Worm (Caenorhabditis elegans) whole organism, early embryonic: ENCODE measurements around the gene T01D1.8.
A peak's percentile ranks its signal among the peaks of the same experiment; 100 is the strongest.

ENCODE experiments used
- B0310.2 ChIP-seq: sonication (generic microtip); optimal IDR thresholded peaks from 2 replicates; lab custom pipeline; 2016; ENCODE audit warnings: mild to moderate bottlenecking, missing genetic modification characterization, missing compliant biosample characterization
- F13C5.2 ChIP-seq: sonication (generic microtip); optimal IDR thresholded peaks from 2 replicates; lab custom pipeline; 2017; ENCODE audit warnings: mild to moderate bottlenecking, missing genetic modification characterization, inconsistent platforms, missing compliant biosample characterization
- aly-1 ChIP-seq: sonication (generic microtip); optimal IDR thresholded peaks from 2 replicates; lab custom pipeline; 2016; ENCODE audit warnings: missing genetic modification characterization, missing compliant biosample characterization
- ama-1 ChIP-seq: fragments of 150-350 bp; optimal IDR thresholded peaks from 2 replicates; lab custom pipeline; 2014
- ceh-13 ChIP-seq: fragments of 200-800 bp; sonication (Bioruptor generic); optimal IDR thresholded peaks from 2 replicates; lab custom pipeline; 2018; ENCODE audit warnings: mild to moderate bottlenecking, missing genetic modification characterization, missing compliant biosample characterization
- ceh-36 ChIP-seq: sonication (generic microtip); optimal IDR thresholded peaks from 2 replicates; lab custom pipeline; 2016; ENCODE audit warnings: missing genetic modification characterization, inconsistent platforms, missing compliant biosample characterization
- ets-7 ChIP-seq: sonication (generic microtip); optimal IDR thresholded peaks from 2 replicates; lab custom pipeline; 2016; ENCODE audit warnings: missing genotype, missing genetic modification characterization, missing compliant biosample characterization
- hmbx-1 ChIP-seq: sonication (generic microtip); optimal IDR thresholded peaks from 2 replicates; lab custom pipeline; 2016; ENCODE audit warnings: mild to moderate bottlenecking, missing genetic modification characterization, missing compliant biosample characterization
- hmg-4 ChIP-seq: fragments of 200-800 bp; sonication (Bioruptor generic); optimal IDR thresholded peaks from 2 replicates; lab custom pipeline; 2018; ENCODE audit warnings: mild to moderate bottlenecking, missing genetic modification characterization, missing compliant biosample characterization
- hnd-1 ChIP-seq: sonication (generic microtip); optimal IDR thresholded peaks from 2 replicates; lab custom pipeline; 2016; ENCODE audit warnings: missing genetic modification characterization, missing compliant biosample characterization
- sea-1 ChIP-seq: fragments of 200-800 bp; sonication (Bioruptor generic); conservative IDR thresholded peaks from 2 replicates; pipeline ENCODE4 v1.3.6; 2022; ENCODE audit warnings: missing genetic modification characterization, missing compliant biosample characterization
- tbx-11 ChIP-seq: fragments of 200-800 bp; sonication (Bioruptor generic); IDR thresholded peaks from 2 replicates; pipeline ENCODE4 v1.3.6; 2022; ENCODE audit warnings: missing genetic modification characterization, missing compliant biosample characterization
- tra-4 ChIP-seq: sonication (generic microtip); optimal IDR thresholded peaks from 2 replicates; lab custom pipeline; 2017; ENCODE audit warnings: missing genetic modification characterization, missing compliant biosample characterization

DNA sequence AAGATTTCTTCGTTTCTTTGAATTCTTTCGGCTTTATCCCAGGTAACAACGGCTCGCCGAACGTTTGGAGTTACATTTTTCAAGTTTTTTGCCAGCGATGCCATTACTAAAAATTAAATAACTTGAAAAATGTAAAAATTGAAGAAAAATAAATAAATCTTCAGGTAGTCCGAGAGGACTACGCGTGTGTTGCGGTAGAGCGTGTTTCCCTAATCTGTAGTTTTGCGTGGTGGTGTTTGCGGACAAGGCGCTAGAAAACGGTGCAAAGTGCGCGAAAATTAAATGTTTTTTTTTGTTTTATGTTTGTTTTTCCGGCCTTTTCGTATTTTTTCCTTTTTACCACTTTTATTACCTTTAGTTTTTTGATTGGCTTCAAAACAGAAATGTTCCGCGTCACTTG is 30.6 kb upstream of the T01D1.8 start, which contains the start of gene mrpl-28:
- TF ChIP-seq ama-1 (lab: Kevin White, UChicago) (no peak), hmg-4 (GFP tag; lab: Kevin White, UChicago) (no peak), ceh-13 (GFP tag; lab: Kevin White, UChicago) (no peak), ceh-36 (no peak), sea-1 (GFP tag; lab: Robert Waterston, UW) (0 out of 2 replicates have a peak, but pooled peaks have one; percentile 42), B0310.2 (tag; lab: Kevin White, UChicago) (no peak), F13C5.2 (tag; lab: Kevin White, UChicago) (peak; percentile 66), tra-4 (tag; lab: Kevin White, UChicago) (no peak), tbx-11 (no peak), aly-1 (tag; lab: Kevin White, UChicago) (no peak), ets-7 (tag; lab: Kevin White, UChicago) (no peak), hmbx-1 (tag; lab: Kevin White, UChicago) (no peak), hnd-1 (no peak)
